Fruit fly (Drosophila melanogaster): ENCODE measurements around the gene CG13738.

- TF ChIP-seq CG6276 (GFP tag; optimal IDR thresholded peaks at IDR 0.05) (no peak), Hr38 (GFP tag; optimal IDR thresholded peaks at IDR 0.05) (no peak), CG7368 (GFP tag; optimal IDR thresholded peaks at IDR 0.05) (no peak), fd85E (GFP tag; optimal IDR thresholded peaks at IDR 0.05) (no peak), spab (GFP tag; optimal IDR thresholded peaks at IDR 0.05) (no peak), Gug (GFP tag; IDR thresholded peaks at IDR 0.05) (no peak)
Observed at dm6 chr3L:14002524-14003135, 29.4 kb upstream of the CG13738 start.

Measured in whole organism, prepupa.